Worm (Caenorhabditis elegans): Measurements from ENCODE around the gene C53A3.1.
A peak's percentile ranks its signal among the peaks of the same experiment; 100 is the strongest.

The C53A3.1 gene

DNA sequence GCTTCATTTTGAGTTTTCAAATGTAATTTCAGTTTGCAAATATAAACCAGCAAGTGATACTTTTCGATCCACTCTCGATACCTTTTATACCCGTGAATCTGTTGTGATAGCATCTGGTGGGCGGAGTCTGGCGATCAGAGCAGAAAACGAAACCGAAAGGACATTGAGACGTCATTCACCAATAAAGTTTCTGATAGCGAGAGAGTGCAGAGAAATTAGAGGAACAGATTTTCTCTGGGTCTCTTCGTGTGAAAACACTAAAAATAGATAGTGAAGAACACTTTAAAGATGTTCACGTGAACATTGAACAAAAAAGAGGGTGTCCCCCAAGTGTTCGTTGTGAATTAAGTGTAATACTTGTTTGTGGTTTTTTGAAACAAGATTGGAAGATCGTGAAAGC lies 3.8 kb upstream of the C53A3.1 start, which contains the start of gene pgph-3 (continued):
- no peak for TF ChIP-seq skn-1 (tag; optimal IDR thresholded peaks at IDR 0.05)
- no peak for TF ChIP-seq aly-2 (tag; optimal IDR thresholded peaks at IDR 0.05)
- no peak for TF ChIP-seq sdz-12 (GFP tag; optimal IDR thresholded peaks at IDR 0.05)
- TF ChIP-seq unc-62 (GFP tag; optimal IDR thresholded peaks at IDR 0.05 in 1 of 2) = no peak
- no peak for TF ChIP-seq unc-62 (tag; optimal IDR thresholded peaks at IDR 0.05)
- TF ChIP-seq zfp-3 (GFP tag; conservative IDR thresholded peaks at IDR 0.05) = peak; percentile 49; the same call in 1 of the 2 replicates
- no peak for TF ChIP-seq fos-1 (tag; optimal IDR thresholded peaks at IDR 0.05)
- no peak for TF ChIP-seq snpc-1.2 (GFP tag; IDR thresholded peaks at IDR 0.05)
- peak; percentile 85 for TF ChIP-seq nhr-77 (tag; optimal IDR thresholded peaks at IDR 0.05)
- no peak for TF ChIP-seq pha-4 (GFP tag; IDR thresholded peaks at IDR 0.05)
- no peak for TF ChIP-seq pha-4 (tag; optimal IDR thresholded peaks at IDR 0.05)
- no peak for TF ChIP-seq ceh-44 (GFP tag; IDR thresholded peaks at IDR 0.05)
- peak in 1 of 2 experiments; percentile 75 for TF ChIP-seq lsy-2 (tag; optimal IDR thresholded peaks at IDR 0.05)
- TF ChIP-seq T26A8.4 (GFP tag; IDR thresholded peaks at IDR 0.05) = no peak; the same call in 1 of the 2 replicates
- TF ChIP-seq hmg-1.1 (GFP tag; IDR thresholded peaks at IDR 0.05) = no peak
- TF ChIP-seq ceh-20 (GFP tag; IDR thresholded peaks at IDR 0.05) = peak; percentile 75
- TF ChIP-seq lin-13 (GFP tag; optimal IDR thresholded peaks at IDR 0.05) = no peak
- no peak for TF ChIP-seq ceh-28 (tag; optimal IDR thresholded peaks at IDR 0.05)
- no peak for TF ChIP-seq Y5F2A.4 (GFP tag; optimal IDR thresholded peaks at IDR 0.05)
- no peak for TF ChIP-seq lim-7 (GFP tag; IDR thresholded peaks at IDR 0.05)
- TF ChIP-seq nhr-48 (tag; optimal IDR thresholded peaks at IDR 0.05) = peak; percentile 93
- no peak for TF ChIP-seq zip-11 (GFP tag; IDR thresholded peaks at IDR 0.05)
- TF ChIP-seq lin-39 (tag; optimal IDR thresholded peaks at IDR 0.05) = no peak
- TF ChIP-seq egl-43 (GFP tag; IDR thresholded peaks at IDR 0.05) = no peak
- TF ChIP-seq gei-8 (GFP tag; optimal IDR thresholded peaks at IDR 0.05) = peak; percentile 7
- peak; percentile 91 for TF ChIP-seq lin-1 (GFP tag; IDR thresholded peaks at IDR 0.05)
- no peak for TF ChIP-seq ceh-82 (tag; optimal IDR thresholded peaks at IDR 0.05)
- TF ChIP-seq nhr-41 (GFP tag; IDR thresholded peaks at IDR 0.05) = no peak
- TF ChIP-seq saeg-2 (GFP tag; IDR thresholded peaks at IDR 0.05) = peak; percentile 77; the same call in 1 of the 2 replicates
- TF ChIP-seq Y105C5A.15 (GFP tag; IDR thresholded peaks at IDR 0.05) = no peak
- peak; percentile 59 for TF ChIP-seq pqm-1 (tag; optimal IDR thresholded peaks at IDR 0.05)
- TF ChIP-seq F49E8.2 (tag; optimal IDR thresholded peaks at IDR 0.05; ENCODE audit: borderline replicate concordance) = no peak
- no peak for TF ChIP-seq mes-2 (tag; optimal IDR thresholded peaks at IDR 0.05; ENCODE audit: poor library complexity, severe bottlenecking)
- TF ChIP-seq tag-97 (GFP tag; IDR thresholded peaks at IDR 0.05) = no peak
- peak; percentile 93 for TF ChIP-seq mxl-2 (GFP tag; conservative IDR thresholded peaks at IDR 0.05)
- TF ChIP-seq ztf-11 (tag; optimal IDR thresholded peaks at IDR 0.05) = no peak
- TF ChIP-seq nhr-28 (tag; optimal IDR thresholded peaks at IDR 0.05) = peak; percentile 89
- peak; percentile 51 for TF ChIP-seq aha-1 (tag)
- TF ChIP-seq spr-1 (tag; optimal IDR thresholded peaks at IDR 0.05) = peak; percentile 26
- no peak for TF ChIP-seq F26F4.8 (GFP tag; conservative IDR thresholded peaks at IDR 0.05)
- peak; percentile 71 for TF ChIP-seq mxl-3 (GFP tag; optimal IDR thresholded peaks at IDR 0.05)
- TF ChIP-seq nhr-111 (GFP tag; optimal IDR thresholded peaks at IDR 0.05) = no peak
- peak; percentile 60 for TF ChIP-seq nhr-10 (tag; optimal IDR thresholded peaks at IDR 0.05)
- TF ChIP-seq vab-7 (GFP tag; IDR thresholded peaks at IDR 0.05) = no peak
- TF ChIP-seq unc-39 (tag; optimal IDR thresholded peaks at IDR 0.05) = no peak
- no peak for TF ChIP-seq R02D3.7 (tag; optimal IDR thresholded peaks at IDR 0.05)
- peak; percentile 84 for TF ChIP-seq hlh-30 (tag; optimal IDR thresholded peaks at IDR 0.05; ENCODE audit: insufficient read depth)
- TF ChIP-seq attf-4 (tag; optimal IDR thresholded peaks at IDR 0.05) = no peak
- no peak for TF ChIP-seq F44E2.7 (GFP tag; IDR thresholded peaks at IDR 0.05)
- no peak for TF ChIP-seq ZK337.2 (GFP tag; IDR thresholded peaks at IDR 0.05)
- TF ChIP-seq hlh-11 (tag; optimal IDR thresholded peaks at IDR 0.05) = peak; percentile 97
- TF ChIP-seq lin-38 (GFP tag; IDR thresholded peaks at IDR 0.05) = peak; percentile 38
- peak; percentile 52 for TF ChIP-seq mep-1 (tag; optimal IDR thresholded peaks at IDR 0.05)
